Fruit fly (Drosophila melanogaster) whole organism, embryonic: ENCODE measurements around the gene TyrRS.

Experiments
- CG10366 ChIP-seq: fragments of 200-800 bp; sonication (Bioruptor generic); IDR thresholded peaks from 2 replicates; pipeline ENCODE4 v1.3.6; 2022; ENCODE audit warnings: missing biosample characterization, missing genetic modification characterization
- CG11504 ChIP-seq: fragments of 200-800 bp; sonication (Bioruptor generic); optimal IDR thresholded peaks from 3 replicates; lab custom pipeline; 2019; ENCODE audit warnings: missing biosample characterization, mild to moderate bottlenecking, missing genetic modification characterization, moderate library complexity
- CG12236 ChIP-seq: fragments of 200-800 bp; sonication (Bioruptor generic); optimal IDR thresholded peaks from 2 replicates; lab custom pipeline; 2016; ENCODE audit warnings: missing biosample characterization, missing genetic modification characterization
- CG12769 ChIP-seq: fragments of 200-800 bp; sonication (Bioruptor generic); optimal IDR thresholded peaks from 2 replicates; lab custom pipeline; 2019; ENCODE audit warnings: missing biosample characterization, mild to moderate bottlenecking, missing genetic modification characterization, moderate library complexity
- CG14050 ChIP-seq: fragments of 200-800 bp; sonication (Bioruptor generic); IDR thresholded peaks from 3 replicates; pipeline ENCODE4 v1.3.6; 2022; ENCODE audit warnings: missing biosample characterization, missing genetic modification characterization
- CG4820 ChIP-seq: fragments of 200-800 bp; sonication (Bioruptor generic); optimal IDR thresholded peaks from 3 replicates; lab custom pipeline; 2016; ENCODE audit warnings: missing biosample characterization, missing genetic modification characterization
- CG6791 ChIP-seq: fragments of 200-800 bp; sonication (Bioruptor generic); IDR thresholded peaks from 3 replicates; pipeline ENCODE4 v1.3.6; 2022; ENCODE audit warnings: missing biosample characterization, missing genetic modification characterization; ENCODE audit not compliant: partially characterized antibody
- CG7786 ChIP-seq: fragments of 200-800 bp; sonication (Bioruptor generic); optimal IDR thresholded peaks from 2 replicates; lab custom pipeline; 2016; ENCODE audit warnings: missing biosample characterization, missing genetic modification characterization
- CG7963 ChIP-seq: fragments of 200-800 bp; sonication (Bioruptor generic); IDR thresholded peaks from 3 replicates; pipeline ENCODE4 v1.3.6; 2022; ENCODE audit warnings: missing biosample characterization, missing genetic modification characterization; ENCODE audit not compliant: partially characterized antibody
- CG7987 ChIP-seq: fragments of 200-800 bp; sonication (Bioruptor generic); optimal IDR thresholded peaks from 2 replicates; lab custom pipeline; 2018; ENCODE audit warnings: missing biosample characterization, mild to moderate bottlenecking, missing genetic modification characterization, moderate library complexity
- CG8359 ChIP-seq: fragments of 200-800 bp; sonication (Bioruptor generic); optimal IDR thresholded peaks from 2 replicates; lab custom pipeline; 2017; ENCODE audit warnings: missing biosample characterization, mild to moderate bottlenecking, missing genetic modification characterization, borderline replicate concordance
- D19A ChIP-seq: fragments of 200-800 bp; optimal IDR thresholded peaks from 3 replicates; lab custom pipeline; 2019; ENCODE audit warnings: missing biosample characterization, mild to moderate bottlenecking, missing genetic modification characterization, moderate library complexity
- Dek ChIP-seq: fragments of 200-800 bp; sonication (Bioruptor generic); optimal IDR thresholded peaks from 3 replicates; lab custom pipeline; 2019; ENCODE audit warnings: missing biosample characterization, mild to moderate bottlenecking, missing genetic modification characterization, moderate library complexity
- Doc2 ChIP-seq: fragments of 200-800 bp; sonication (Bioruptor generic); IDR thresholded peaks from 2 replicates; pipeline ENCODE4 v1.3.6; 2022; ENCODE audit warnings: missing biosample characterization, missing genetic modification characterization
- E2f2 ChIP-seq: fragments of 200-800 bp; sonication (Bioruptor generic); IDR thresholded peaks from 2 replicates; pipeline ENCODE4 v1.3.6; 2022; ENCODE audit warnings: missing biosample characterization, missing genetic modification characterization
- Elba2 ChIP-seq: fragments of 200-800 bp; sonication (Bioruptor generic); optimal IDR thresholded peaks from 3 replicates; lab custom pipeline; 2016; ENCODE audit warnings: missing biosample characterization, missing genetic modification characterization
- Gsc ChIP-seq: fragments of 200-800 bp; sonication (Bioruptor generic); IDR thresholded peaks from 2 replicates; pipeline ENCODE4 v1.3.6; 2022; ENCODE audit warnings: missing biosample characterization, missing genetic modification characterization
- HLH3B ChIP-seq: fragments of 200-800 bp; sonication (Bioruptor generic); IDR thresholded peaks from 2 replicates; pipeline ENCODE4 v1.3.6; 2022; ENCODE audit warnings: missing biosample characterization, missing genetic modification characterization
- Hmr ChIP-seq: fragments of 200-800 bp; sonication (Bioruptor generic); optimal IDR thresholded peaks from 3 replicates; lab custom pipeline; 2017; ENCODE audit warnings: mild to moderate bottlenecking, missing biosample characterization, missing genetic modification reagents, missing genetic modification characterization
- Hr78 ChIP-seq, 2 experiments: fragments of 200-800 bp in 1 of 2; fragments of >200 bp in 1 of 2; sonication (Bioruptor generic) in 1 of 2; optimal IDR thresholded peaks; 2 replicates each; lab custom pipeline; 2017 to 2019; ENCODE audit warnings: missing biosample characterization in 2 of 2, missing genetic modification characterization in 2 of 2, mild to moderate bottlenecking in 1 of 2, moderate library complexity in 1 of 2
- Kr ChIP-seq: fragments of 200-800 bp; sonication (Bioruptor generic); optimal IDR thresholded peaks from 2 replicates; lab custom pipeline; 2017; ENCODE audit warnings: missing biosample characterization, mild to moderate bottlenecking, missing genetic modification characterization
- Lim3 ChIP-seq: fragments of 200-800 bp; sonication (Bioruptor generic); IDR thresholded peaks from 2 replicates; pipeline ENCODE4 v1.3.6; 2022; ENCODE audit warnings: missing biosample characterization, missing genetic modification characterization
- NFAT ChIP-seq: fragments of 200-800 bp; sonication (Bioruptor generic); IDR thresholded peaks from 2 replicates; pipeline ENCODE4 v1.3.6; 2022; ENCODE audit warnings: missing biosample characterization, missing genetic modification characterization
- Oaz ChIP-seq: fragments of 200-800 bp; sonication (Bioruptor generic); IDR thresholded peaks from 2 replicates; pipeline ENCODE4 v1.3.6; 2022; ENCODE audit warnings: missing biosample characterization, missing genetic modification characterization
- Rfx ChIP-seq: fragments of 200-800 bp; sonication (Bioruptor generic); IDR thresholded peaks from 2 replicates; pipeline ENCODE4 v1.3.6; 2022; ENCODE audit warnings: missing biosample characterization, missing genetic modification characterization
- Sry-δ ChIP-seq: fragments of 200-800 bp; sonication (Bioruptor generic); optimal IDR thresholded peaks from 2 replicates; lab custom pipeline; 2016; ENCODE audit warnings: missing biosample characterization, missing genetic modification characterization
- Usf ChIP-seq: fragments of 200-800 bp; sonication (Bioruptor generic); optimal IDR thresholded peaks from 2 replicates; lab custom pipeline; 2017; ENCODE audit warnings: missing genotype, missing biosample characterization, missing genetic modification characterization
- ap ChIP-seq: fragments of 200-800 bp; sonication (Bioruptor generic); IDR thresholded peaks from 2 replicates; pipeline ENCODE4 v1.3.6; 2022; ENCODE audit warnings: missing biosample characterization, missing genetic modification characterization
- ara ChIP-seq: fragments of 200-800 bp; sonication (Bioruptor generic); IDR thresholded peaks from 2 replicates; pipeline ENCODE4 v1.3.6; 2022; ENCODE audit warnings: missing biosample characterization, missing genetic modification characterization
- az2 ChIP-seq: fragments of 200-800 bp; sonication (Bioruptor generic); optimal IDR thresholded peaks from 3 replicates; lab custom pipeline; 2016; ENCODE audit warnings: missing biosample characterization, missing genetic modification characterization
- chn ChIP-seq: fragments of 200-800 bp; sonication (Bioruptor generic); optimal IDR thresholded peaks from 2 replicates; lab custom pipeline; 2016; ENCODE audit warnings: missing biosample characterization, missing genetic modification characterization
- corto ChIP-seq: fragments of 200-800 bp; sonication (Bioruptor generic); optimal IDR thresholded peaks from 2 replicates; lab custom pipeline; 2016; ENCODE audit warnings: missing biosample characterization, mild to moderate bottlenecking, missing genetic modification characterization, moderate library complexity
- dati ChIP-seq: fragments of 200-800 bp; sonication (Bioruptor generic); IDR thresholded peaks from 2 replicates; pipeline ENCODE4 v1.3.6; 2022; ENCODE audit warnings: missing biosample characterization, missing genetic modification characterization
- dpn ChIP-seq, 2 experiments: fragments of 200-800 bp; sonication (Bioruptor generic); optimal IDR thresholded peaks; 3 replicates each; lab custom pipeline; 2016; ENCODE audit warnings: missing biosample characterization in 2 of 2, missing genetic modification characterization in 2 of 2
- dysf ChIP-seq: fragments of 200-800 bp; sonication (Bioruptor generic); IDR thresholded peaks from 3 replicates; pipeline ENCODE4 v1.3.6; 2022; ENCODE audit warnings: missing biosample characterization, missing genetic modification characterization
- exex ChIP-seq: fragments of 200-800 bp; sonication (Bioruptor generic); optimal IDR thresholded peaks from 4 replicates; lab custom pipeline; 2018; ENCODE audit warnings: missing biosample characterization, mild to moderate bottlenecking, missing genetic modification characterization, moderate library complexity
- fd102C ChIP-seq: fragments of 200-800 bp; sonication (Bioruptor generic); optimal IDR thresholded peaks from 2 replicates; lab custom pipeline; 2018; ENCODE audit warnings: missing biosample characterization, mild to moderate bottlenecking, missing genetic modification characterization, moderate library complexity
- fd3F ChIP-seq: fragments of 200-800 bp; sonication (Bioruptor generic); optimal IDR thresholded peaks from 2 replicates; lab custom pipeline; 2018; ENCODE audit warnings: missing biosample characterization, mild to moderate bottlenecking, missing genetic modification characterization, moderate library complexity
- gce ChIP-seq: fragments of 200-800 bp; sonication (Bioruptor generic); IDR thresholded peaks from 3 replicates; pipeline ENCODE4 v1.3.6; 2022; ENCODE audit warnings: missing biosample characterization, missing genetic modification characterization
- ham ChIP-seq: fragments of 200-800 bp; sonication (Bioruptor generic); IDR thresholded peaks from 2 replicates; pipeline ENCODE4 v1.3.6; 2022; ENCODE audit warnings: missing biosample characterization, missing genetic modification characterization
- jigr1 ChIP-seq: fragments of 200-800 bp; sonication (Bioruptor generic); IDR thresholded peaks from 3 replicates; pipeline ENCODE4 v1.3.6; 2022; ENCODE audit warnings: missing biosample characterization, missing genetic modification characterization
- kah ChIP-seq: fragments of 200-800 bp; sonication (Bioruptor generic); optimal IDR thresholded peaks from 2 replicates; lab custom pipeline; 2018; ENCODE audit warnings: missing biosample characterization, mild to moderate bottlenecking, missing genetic modification characterization
- nmo ChIP-seq: fragments of 200-800 bp; sonication (Bioruptor generic); optimal IDR thresholded peaks from 2 replicates; lab custom pipeline; 2018; ENCODE audit warnings: missing biosample characterization, mild to moderate bottlenecking, missing genetic modification characterization, moderate library complexity
- pan ChIP-seq, 4 experiments: fragments of >200 bp in 3 of 4; fragments of 200-800 bp in 1 of 4; sonication (Bioruptor generic) in 1 of 4; optimal IDR thresholded peaks in 3 of 4; IDR thresholded peaks in 1 of 4; 2 replicates each; pipeline versions ENCODE4 v1.3.6 to Lab custom; 2017 to 2022; ENCODE audit warnings: missing biosample characterization in 2 of 4, missing genetic modification characterization in 2 of 4, mixed read lengths in 1 of 4
- sc ChIP-seq, 3 experiments: fragments of >200 bp in 2 of 3; fragments of 200-800 bp in 1 of 3; sonication (Bioruptor generic) in 1 of 3; optimal IDR thresholded peaks; 2 replicates in 2 of 3; 3 replicates in 1 of 3; lab custom pipeline; 2017; ENCODE audit warnings: mild to moderate bottlenecking in 1 of 3, missing biosample characterization in 1 of 3, missing genetic modification characterization in 1 of 3, missing genetic modification reagents in 1 of 3
- seq ChIP-seq: fragments of 200-800 bp; sonication (Bioruptor generic); IDR thresholded peaks from 2 replicates; pipeline ENCODE4 v1.3.6; 2022; ENCODE audit warnings: missing biosample characterization, missing genetic modification characterization
- sima ChIP-seq: fragments of 200-800 bp; sonication (Bioruptor generic); optimal IDR thresholded peaks from 2 replicates; lab custom pipeline; 2016; ENCODE audit warnings: missing biosample characterization, missing genetic modification characterization
- sob ChIP-seq: fragments of 200-800 bp; sonication (Bioruptor generic); IDR thresholded peaks from 2 replicates; pipeline ENCODE4 v1.3.6; 2022; ENCODE audit warnings: missing biosample characterization, missing genetic modification characterization
- wor ChIP-seq: fragments of 200-800 bp; sonication (Bioruptor generic); IDR thresholded peaks from 2 replicates; pipeline ENCODE4 v1.3.6; 2022; ENCODE audit warnings: missing biosample characterization, missing genetic modification characterization
- zf30C ChIP-seq: fragments of 200-800 bp; sonication (Bioruptor generic); optimal IDR thresholded peaks from 3 replicates; lab custom pipeline; 2018; ENCODE audit warnings: missing biosample characterization, mild to moderate bottlenecking, missing genetic modification characterization

Gene TyrRS

DNA sequence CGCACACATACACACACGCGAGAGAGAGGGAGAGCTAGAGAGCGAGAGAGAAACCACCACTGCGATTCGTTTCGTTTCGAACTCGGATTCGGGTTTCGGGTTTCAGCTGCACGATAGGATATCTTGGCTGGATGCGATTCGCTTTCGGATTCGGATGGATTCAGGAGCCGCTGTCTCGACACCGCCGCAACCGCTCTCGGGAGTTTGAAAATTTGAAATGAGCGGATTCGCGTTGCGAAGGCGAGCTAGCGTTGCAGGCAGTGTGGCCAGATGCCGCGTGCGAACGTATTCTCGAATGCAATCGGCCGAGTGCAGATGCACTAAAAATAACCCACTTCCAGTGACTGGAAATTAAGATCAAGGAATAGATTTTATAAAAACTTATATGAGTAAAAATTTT lies 7.5 kb downstream of the TyrRS start, which contains the start of gene fax (continued):
- TF ChIP-seq dati (GFP tag; lab: Robert Waterston, UW) (no peak), dpn (GFP tag; optimal IDR thresholded peaks at IDR 0.05; lab: Kevin White, UChicago) (peak in 1 of 2 experiments; percentile 10), HLH3B (0 out of 2 replicates have a peak, but pooled peaks have one; percentile 7), kah (GFP tag; lab: Kevin White, UChicago) (peak; percentile 10), Doc2 (GFP tag; lab: Robert Waterston, UW) (no peak), E2f2 (GFP tag; lab: Robert Waterston, UW) (peak; percentile 79), Dek (tag; lab: Kevin White, UChicago) (no peak), gce (GFP tag; lab: Robert Waterston, UW) (no peak), CG7987 (GFP tag; lab: Kevin White, UChicago) (peak; percentile 69), Rfx (GFP tag; lab: Robert Waterston, UW) (peak; percentile 22; the same call in 1 of the 2 replicates), CG11504 (no peak), CG12236 (GFP tag; lab: Kevin White, UChicago) (no peak), CG10366 (GFP tag; lab: Robert Waterston, UW) (no peak), Hr78 (GFP tag; optimal IDR thresholded peaks at IDR 0.05; lab: Kevin White, UChicago) (no peak), dysf (no peak), CG7963 (GFP tag; lab: Robert Waterston, UW) (no peak), fd3F (no peak), jigr1 (GFP tag; lab: Robert Waterston, UW) (no peak; the same call in 2 of the 3 replicates), CG8359 (GFP tag; lab: Kevin White, UChicago) (no peak), sc (optimal IDR thresholded peaks at IDR 0.05; lab: Kevin White, UChicago) (no peak), sc (GFP tag; optimal IDR thresholded peaks at IDR 0.05; lab: Kevin White, UChicago) (no peak), az2 (no peak), Kr (GFP tag; lab: Kevin White, UChicago) (peak; percentile 70), CG4820 (GFP tag; lab: Kevin White, UChicago) (no peak), NFAT (no peak), corto (GFP tag; lab: Kevin White, UChicago) (no peak), Oaz (GFP tag; lab: Robert Waterston, UW) (no peak), sob (GFP tag; lab: Robert Waterston, UW) (peak; percentile 42; the same call in 1 of the 2 replicates), seq (GFP tag; lab: Robert Waterston, UW) (peak; percentile 17; the same call in 1 of the 2 replicates), chn (GFP tag; lab: Kevin White, UChicago) (peak; percentile 9), exex (tag; lab: Kevin White, UChicago) (no peak), Elba2 (GFP tag; lab: Kevin White, UChicago) (peak; percentile 10), Hmr (GFP tag; lab: Kevin White, UChicago) (peak; percentile 57), Sry-δ (peak; percentile 17), ham (no peak), CG6791 (peak; percentile 54; the same call in 1 of the 3 replicates), nmo (GFP tag; lab: Kevin White, UChicago) (peak; percentile 33), CG14050 (GFP tag; lab: Robert Waterston, UW) (no peak), wor (no peak), ara (GFP tag; lab: Robert Waterston, UW) (no peak), CG12769 (tag; lab: Kevin White, UChicago) (no peak), Gsc (no peak), CG7786 (GFP tag; lab: Kevin White, UChicago) (no peak), pan (optimal IDR thresholded peaks at IDR 0.05; lab: Kevin White, UChicago) (no peak), pan (GFP tag; optimal IDR thresholded peaks at IDR 0.05 in 1 of 2, IDR thresholded peaks at IDR 0.05 in 1 of 2) (no peak), sima (GFP tag; lab: Kevin White, UChicago) (no peak), D19A (no peak), zf30C (GFP tag; lab: Kevin White, UChicago) (peak; percentile 67), Lim3 (GFP tag; lab: Robert Waterston, UW) (no peak), ap (GFP tag; lab: Robert Waterston, UW) (no peak), fd102C (peak; percentile 25), Usf (no peak)
